Worm (Caenorhabditis elegans): Measurements from ENCODE around the gene clc-1.

DNA sequence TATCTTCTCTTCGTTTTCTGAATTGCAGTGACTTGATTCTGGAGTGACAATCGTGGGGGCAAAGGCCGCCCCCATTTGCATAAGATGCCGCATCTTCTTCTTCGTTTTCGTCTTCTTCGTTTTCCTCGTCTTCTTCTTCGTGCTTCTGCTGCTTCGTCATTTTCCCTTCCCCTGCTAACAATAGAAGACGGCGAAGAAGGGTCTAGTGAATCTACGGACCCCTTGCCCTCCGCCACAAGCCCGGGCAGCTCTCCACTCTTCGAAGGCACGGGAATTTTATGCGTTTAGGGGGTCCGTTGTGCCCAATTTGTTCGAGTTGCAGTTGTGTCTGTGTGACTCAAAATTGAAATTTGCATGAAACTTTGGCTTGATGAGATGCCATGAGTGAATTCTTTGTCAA, 15.4 kb upstream of the clc-1 start:
- TF ChIP-seq him-1 (tag; optimal IDR thresholded peaks at IDR 0.05), result no peak
- no peak for TF ChIP-seq dao-5 (tag; optimal IDR thresholded peaks at IDR 0.05)

Measured in whole organism, L4/young adult.